Worm (Caenorhabditis elegans) whole organism, young adult: ENCODE data around the gene ZK899.5.
"Not testable (repeated sequence)": the region's sequence is repeated elsewhere in the genome, so short reads cannot be mapped to it uniquely, and the experiment has no call there.

ENCODE experiments used
- F10E7.11 ChIP-seq: sonication (generic microtip); optimal IDR thresholded peaks from 2 replicates; lab custom pipeline; 2017; ENCODE audit warnings: mild to moderate bottlenecking, missing genetic modification characterization, moderate library complexity, missing compliant biosample characterization
- F22D6.2 ChIP-seq: sonication (generic microtip); optimal IDR thresholded peaks from 2 replicates; lab custom pipeline; 2016; ENCODE audit warnings: mild to moderate bottlenecking, missing genetic modification characterization, missing compliant biosample characterization
- F23B12.7 ChIP-seq: sonication (generic microtip); optimal IDR thresholded peaks from 2 replicates; lab custom pipeline; 2017; ENCODE audit warnings: missing genetic modification characterization, mild to moderate bottlenecking, missing compliant biosample characterization, antibody characterized with exemption, moderate library complexity; ENCODE audit not compliant: insufficient read depth
- F55B11.4 ChIP-seq: sonication (generic microtip); optimal IDR thresholded peaks from 2 replicates; lab custom pipeline; 2016; ENCODE audit warnings: missing compliant biosample characterization, missing genetic modification characterization, borderline replicate concordance; ENCODE audit not compliant: insufficient read depth
- T26A5.8 ChIP-seq: sonication (generic microtip); optimal IDR thresholded peaks from 2 replicates; lab custom pipeline; 2016; ENCODE audit warnings: missing genetic modification characterization, missing compliant biosample characterization
- atf-7 ChIP-seq: sonication (generic microtip); optimal IDR thresholded peaks from 2 replicates; lab custom pipeline; 2017; ENCODE audit warnings: mild to moderate bottlenecking, missing genetic modification characterization, missing compliant biosample characterization
- attf-3 ChIP-seq: fragments of 200-800 bp; sonication (Bioruptor generic); conservative IDR thresholded peaks from 2 replicates; pipeline ENCODE4 v1.3.6; 2022; ENCODE audit warnings: missing genetic modification reagents, missing genetic modification characterization, missing compliant biosample characterization
- cebp-1 ChIP-seq, 2 experiments: fragments of 200-800 bp in 1 of 2; sonication (Bioruptor generic) in 1 of 2; sonication (generic microtip) in 1 of 2; IDR thresholded peaks in 1 of 2; optimal IDR thresholded peaks in 1 of 2; 2 replicates each; pipeline versions ENCODE4 v1.3.6 to Lab custom; 2017 to 2022; ENCODE audit warnings: missing compliant biosample characterization in 2 of 2, missing genetic modification characterization in 2 of 2, mild to moderate bottlenecking in 1 of 2, missing genetic modification reagents in 1 of 2, moderate library complexity in 1 of 2
- ceh-58 ChIP-seq: fragments of 200-800 bp; sonication (Bioruptor generic); IDR thresholded peaks from 2 replicates; pipeline ENCODE4 v1.3.6; 2022; ENCODE audit warnings: missing genetic modification characterization, missing compliant biosample characterization
- ceh-91 ChIP-seq: fragments of 200-800 bp; sonication (Bioruptor generic); IDR thresholded peaks from 2 replicates; pipeline ENCODE4 v1.3.6; 2022; ENCODE audit warnings: missing genetic modification reagents, missing genetic modification characterization, missing compliant biosample characterization
- efl-1 ChIP-seq: fragments of 150-350 bp; optimal IDR thresholded peaks from 2 replicates; lab custom pipeline; 2014; ENCODE audit warnings: missing biosample characterization, missing genetic modification reagents, missing genetic modification characterization
- egl-18 ChIP-seq: fragments of 200-800 bp; sonication (Bioruptor generic); IDR thresholded peaks from 2 replicates; pipeline ENCODE4 v1.3.6; 2022; ENCODE audit warnings: missing genetic modification reagents, missing genetic modification characterization, missing compliant biosample characterization
- egrh-3 ChIP-seq: fragments of 200-800 bp; sonication (Bioruptor generic); IDR thresholded peaks from 2 replicates; pipeline ENCODE4 v1.3.6; 2022; ENCODE audit warnings: missing genetic modification reagents, missing genetic modification characterization, missing compliant biosample characterization
- fkh-3 ChIP-seq: sonication (generic microtip); optimal IDR thresholded peaks from 2 replicates; lab custom pipeline; 2016; ENCODE audit warnings: mild to moderate bottlenecking, missing genetic modification characterization, missing compliant biosample characterization
- hmg-20 ChIP-seq: fragments of 200-800 bp; sonication (Bioruptor generic); IDR thresholded peaks from 2 replicates; pipeline ENCODE4 v1.3.6; 2022; ENCODE audit warnings: missing genetic modification reagents, missing genetic modification characterization, missing compliant biosample characterization
- lin-35 ChIP-seq, 3 experiments: fragments of 150-350 bp in 2 of 3; sonication (generic microtip) in 1 of 3; optimal IDR thresholded peaks; 2 replicates each; lab custom pipeline; 2014 to 2018; ENCODE audit warnings: missing biosample characterization in 3 of 3, missing genetic modification characterization in 3 of 3, missing genetic modification reagents in 3 of 3
- lsy-27 ChIP-seq: sonication (generic microtip); optimal IDR thresholded peaks from 2 replicates; lab custom pipeline; 2017; ENCODE audit warnings: missing genetic modification characterization, mild to moderate bottlenecking, missing compliant biosample characterization, antibody characterized with exemption, missing genotype, borderline replicate concordance; ENCODE audit not compliant: insufficient read depth
- madf-3 ChIP-seq: fragments of 200-800 bp; sonication (Bioruptor generic); IDR thresholded peaks from 2 replicates; pipeline ENCODE4 v1.3.6; 2022; ENCODE audit warnings: missing genetic modification reagents, missing genetic modification characterization, missing compliant biosample characterization
- madf-6 ChIP-seq: fragments of 200-800 bp; sonication (Bioruptor generic); IDR thresholded peaks from 2 replicates; pipeline ENCODE4 v1.3.6; 2022; ENCODE audit warnings: missing genetic modification reagents, missing genetic modification characterization, missing compliant biosample characterization
- mxl-1 ChIP-seq: sonication (generic microtip); optimal IDR thresholded peaks from 2 replicates; lab custom pipeline; 2016; ENCODE audit warnings: missing genetic modification characterization, missing compliant biosample characterization
- nhr-179 ChIP-seq: sonication (generic microtip); optimal IDR thresholded peaks from 2 replicates; lab custom pipeline; 2016; ENCODE audit warnings: mild to moderate bottlenecking, missing genetic modification characterization, missing compliant biosample characterization
- sea-2 ChIP-seq: fragments of 200-800 bp; sonication (Bioruptor generic); IDR thresholded peaks from 2 replicates; pipeline ENCODE4 v1.3.6; 2022; ENCODE audit warnings: missing genetic modification characterization, missing compliant biosample characterization
- snpc-4 ChIP-seq, 5 experiments: fragments of 150-350 bp in 1 of 5; sonication (generic microtip) in 4 of 5; optimal IDR thresholded peaks; 2 replicates each; lab custom pipeline; 2014 to 2018; ENCODE audit warnings: missing genetic modification characterization in 5 of 5, missing biosample characterization in 3 of 5, antibody characterized with exemption in 2 of 5, mild to moderate bottlenecking in 2 of 5, missing compliant biosample characterization in 2 of 5, missing genotype in 2 of 5, moderate library complexity in 2 of 5, missing genetic modification reagents in 1 of 5
- somi-1 ChIP-seq: fragments of 200-800 bp; sonication (Bioruptor generic); optimal IDR thresholded peaks from 2 replicates; lab custom pipeline; 2018; ENCODE audit warnings: mild to moderate bottlenecking, missing genetic modification characterization, missing compliant biosample characterization
- xnd-1 ChIP-seq: sonication (generic microtip); optimal IDR thresholded peaks from 2 replicates; lab custom pipeline; 2016; ENCODE audit warnings: missing genotype, missing genetic modification reagents, missing genetic modification characterization, missing compliant biosample characterization
- zfh-2 ChIP-seq: fragments of 200-800 bp; sonication (Bioruptor generic); conservative IDR thresholded peaks from 2 replicates; pipeline ENCODE4 v1.3.6; 2022; ENCODE audit warnings: missing genetic modification reagents, missing genetic modification characterization, missing compliant biosample characterization
- zim-3 ChIP-seq: sonication (generic microtip); optimal IDR thresholded peaks from 2 replicates; lab custom pipeline; 2017; ENCODE audit warnings: mild to moderate bottlenecking, missing genetic modification characterization, moderate library complexity, missing compliant biosample characterization

ZK899.5 gene

DNA sequence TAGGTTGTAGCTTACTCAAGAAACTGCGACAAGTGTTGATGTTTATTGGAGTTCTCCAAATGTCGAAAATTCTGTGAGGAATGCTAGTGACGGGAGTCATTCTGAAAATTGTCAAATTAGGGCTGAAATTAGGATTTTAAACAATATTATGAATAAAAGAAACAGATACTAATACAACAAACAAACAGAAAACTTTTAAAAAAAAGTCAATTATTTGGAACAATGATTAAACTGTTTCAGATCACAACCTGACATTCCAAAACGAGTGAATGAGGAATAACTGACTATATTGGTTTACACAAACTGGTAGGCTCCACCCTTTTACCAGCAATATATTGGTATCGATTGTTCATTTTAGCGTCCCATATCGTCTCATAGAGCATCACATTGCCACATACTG lies at the start of gene ZK899.5:
Gene ZK899.5, minus strand, starts transcription at position 101 of the 400 bp plus-strand sequence.
- TF ChIP-seq snpc-4 (GFP tag; optimal IDR thresholded peaks at IDR 0.05; lab: Kevin White, UChicago); snpc-4 (tag; optimal IDR thresholded peaks at IDR 0.05; lab: Kevin White, UChicago); T26A5.8; mxl-1 (tag; lab: Kevin White, UChicago): not testable (repeated sequence)

DNA sequence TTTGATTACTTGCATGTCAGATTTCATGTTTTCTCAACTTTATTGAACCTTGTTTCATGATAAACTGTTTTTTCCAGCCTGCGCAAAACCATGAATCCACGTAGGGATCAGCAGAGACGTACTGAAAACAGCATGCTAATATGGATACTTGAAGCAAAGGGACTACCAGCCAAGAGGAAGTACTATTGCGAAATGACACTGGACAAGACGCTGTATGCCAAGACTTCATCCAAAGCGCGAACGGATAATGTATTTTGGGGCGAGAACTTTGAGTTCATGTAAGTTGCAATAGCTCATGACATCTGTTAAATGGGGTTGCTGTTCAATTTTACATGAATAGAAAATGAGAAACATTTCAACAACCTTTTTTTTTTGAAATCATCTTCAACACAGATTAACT lies 49.7 kb upstream of the ZK899.5 start:
- TF ChIP-seq cebp-1 (GFP tag; IDR thresholded peaks at IDR 0.05; lab: Robert Waterston, UW) (no peak), cebp-1 (tag; optimal IDR thresholded peaks at IDR 0.05; lab: Kevin White, UChicago) (peak; percentile 51), egrh-3 (no peak), attf-3 (GFP tag; lab: Robert Waterston, UW) (no peak), madf-6 (GFP tag; lab: Robert Waterston, UW) (no peak), F10E7.11 (tag; lab: Kevin White, UChicago) (no peak), T26A5.8 (no peak), ceh-91 (GFP tag; lab: Robert Waterston, UW) (no peak)
- TF ChIP-seq, all 124 proteins: peak for 1

DNA sequence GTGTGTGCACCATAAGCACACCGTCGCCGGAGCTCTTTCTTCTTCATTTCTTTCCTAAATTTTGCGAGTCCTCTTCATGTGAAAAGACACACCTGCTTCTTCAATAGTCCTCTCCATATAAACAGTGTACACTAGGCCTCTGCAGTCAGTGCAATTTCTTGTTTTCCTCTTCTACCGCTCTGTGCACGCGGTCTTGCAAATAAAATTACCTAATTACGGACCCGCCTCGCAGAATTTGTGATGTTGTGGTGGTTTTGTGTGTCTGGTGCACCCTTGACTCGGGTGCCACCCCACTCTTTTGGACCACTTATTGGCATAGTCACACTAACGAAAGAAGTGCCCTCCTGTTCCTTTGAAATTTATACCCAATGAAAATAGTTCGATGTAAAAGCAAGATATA lies 49.2 kb upstream of the ZK899.5 start:
- no peak for TF ChIP-seq somi-1 (GFP tag; lab: Kevin White, UChicago)
- no peak for TF ChIP-seq efl-1 (GFP tag; lab: Kevin White, UChicago)
- no peak for TF ChIP-seq zim-3
- TF ChIP-seq ceh-58 (GFP tag; lab: Robert Waterston, UW), result no peak
- no peak for TF ChIP-seq F22D6.2 (tag; lab: Kevin White, UChicago)
- TF ChIP-seq atf-7 (tag; lab: Kevin White, UChicago), result no peak
- TF ChIP-seq egl-18, result no peak
- no peak for TF ChIP-seq F23B12.7 (tag; lab: Kevin White, UChicago)
- TF ChIP-seq lsy-27, result no peak

DNA sequence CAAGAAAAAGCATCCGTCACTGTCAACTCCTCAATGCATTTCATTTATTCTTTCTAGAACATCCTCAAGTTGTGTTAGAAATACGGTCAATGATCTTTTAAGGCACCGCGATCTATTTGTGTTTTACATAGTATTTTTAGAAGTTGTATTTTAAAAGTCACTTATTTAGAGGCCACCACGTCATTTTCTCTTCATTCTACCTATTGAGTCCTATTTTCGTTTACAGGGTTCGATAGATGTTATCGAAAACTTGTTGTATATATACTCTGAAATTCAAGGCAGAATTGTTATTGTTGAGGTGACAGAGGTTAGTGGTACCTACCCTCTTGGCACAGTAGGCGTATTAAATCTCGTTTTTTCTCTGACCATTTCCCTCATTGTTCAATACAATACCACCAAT lies 48.8 kb upstream of the ZK899.5 start:
- no peak for TF ChIP-seq F10E7.11 (tag; lab: Kevin White, UChicago)
- TF ChIP-seq, all 124 proteins: peak for 0

DNA sequence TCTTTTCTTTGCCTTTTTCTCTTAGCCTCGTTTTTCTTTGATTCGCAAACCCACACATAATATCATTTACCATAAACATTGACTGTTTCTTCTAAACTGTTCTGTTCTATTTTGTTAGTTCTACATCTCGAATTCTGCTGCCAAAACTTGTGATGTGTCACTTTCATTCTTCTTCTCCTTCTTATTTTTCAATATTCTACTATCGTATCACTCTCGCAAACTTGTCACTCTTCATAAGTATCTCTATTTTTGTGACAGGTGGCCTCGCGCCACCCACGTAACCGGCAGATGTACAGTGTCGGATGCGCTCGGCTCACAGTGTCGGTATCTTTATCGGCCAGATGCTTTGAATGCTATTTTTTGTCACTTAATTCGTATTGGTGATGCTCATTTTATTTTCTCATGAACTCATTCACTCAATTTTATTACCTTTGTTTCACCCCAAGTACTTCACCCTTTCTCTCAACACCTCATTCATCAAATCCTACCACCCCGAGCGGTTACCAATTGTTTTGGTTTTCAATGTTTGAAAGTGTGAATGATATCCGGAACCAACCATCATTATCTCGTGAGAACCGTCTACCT lies 47.8 kb upstream of the ZK899.5 start:
- TF ChIP-seq F55B11.4 (tag; lab: Kevin White, UChicago) (no peak), egl-18 (no peak), sea-2 (GFP tag; lab: Robert Waterston, UW) (no peak), lin-35 (GFP tag; optimal IDR thresholded peaks at IDR 0.05; lab: Kevin White, UChicago) (no peak), madf-3 (no peak), xnd-1 (tag; lab: Kevin White, UChicago) (no peak)
- TF ChIP-seq, all 124 proteins: peak for 0

DNA sequence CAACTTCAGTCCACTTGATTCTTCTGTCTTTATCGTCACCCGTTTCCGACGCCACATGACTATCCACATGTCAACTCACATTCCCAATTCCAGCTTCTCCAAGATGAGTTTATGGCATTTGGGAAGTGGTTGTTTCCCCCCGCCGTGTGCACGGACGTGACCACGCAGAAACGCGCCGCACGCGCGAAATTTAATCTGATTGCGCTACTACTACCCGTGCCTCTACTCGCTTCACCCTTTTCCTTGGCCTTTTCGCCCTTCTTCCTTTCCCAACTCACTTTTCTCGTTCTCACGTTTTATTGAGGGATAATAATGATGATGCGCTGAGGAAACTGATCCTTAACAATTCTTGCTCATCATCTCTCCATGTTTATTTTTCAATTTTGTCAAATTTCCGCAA lies 45.6 kb upstream of the ZK899.5 start:
- TF ChIP-seq hmg-20 (GFP tag; lab: Robert Waterston, UW), result no peak
- no peak for TF ChIP-seq fkh-3 (tag; lab: Kevin White, UChicago)
- TF ChIP-seq zfh-2 (GFP tag; lab: Robert Waterston, UW), result peak; percentile 48; the same call in 1 of the 2 replicates
- TF ChIP-seq nhr-179 (tag; lab: Kevin White, UChicago), result no peak
- TF ChIP-seq ceh-58 (GFP tag; lab: Robert Waterston, UW), result no peak
- 0 out of 2 replicates have a peak, but pooled peaks have one; percentile 9 for TF ChIP-seq madf-6 (GFP tag; lab: Robert Waterston, UW)
- TF ChIP-seq, all 124 proteins: peak for 2
